Worm (Caenorhabditis elegans) whole organism, midembryonic: ENCODE data around the gene cpt-1.
A peak's percentile ranks its signal among the peaks of the same experiment; 100 is the strongest.

ENCODE experiments used
- T22C8.4 ChIP-seq: fragments of 200-800 bp; sonication (Bioruptor generic); IDR thresholded peaks from 2 replicates; pipeline ENCODE4 v1.3.6; 2022; ENCODE audit warnings: missing genetic modification characterization, missing compliant biosample characterization
- cog-1 ChIP-seq: sonication (generic microtip); optimal IDR thresholded peaks from 2 replicates; lab custom pipeline; 2016; ENCODE audit warnings: missing genetic modification characterization, missing compliant biosample characterization
- flt-1 ChIP-seq: fragments of 200-800 bp; sonication (Bioruptor generic); IDR thresholded peaks from 2 replicates; pipeline ENCODE4 v1.3.6; 2022; ENCODE audit warnings: missing genetic modification characterization, missing compliant biosample characterization
- klf-2 ChIP-seq: fragments of 200-800 bp; sonication (Bioruptor generic); conservative IDR thresholded peaks from 2 replicates; pipeline ENCODE4 v1.3.6; 2022; ENCODE audit warnings: missing genetic modification reagents, missing genetic modification characterization, missing compliant biosample characterization
- med-1 ChIP-seq: sonication (generic microtip); optimal IDR thresholded peaks from 2 replicates; lab custom pipeline; 2017; ENCODE audit warnings: missing genetic modification characterization, mild to moderate bottlenecking, missing compliant biosample characterization, antibody characterized with exemption, missing genetic modification reagents; ENCODE audit not compliant: insufficient read depth
- ref-1 ChIP-seq: fragments of 200-800 bp; sonication (Bioruptor generic); conservative IDR thresholded peaks from 2 replicates; pipeline ENCODE4 v1.3.6; 2022; ENCODE audit warnings: missing genetic modification reagents, missing genetic modification characterization, missing compliant biosample characterization
- tab-1 ChIP-seq: fragments of 200-800 bp; sonication (Bioruptor generic); IDR thresholded peaks from 2 replicates; pipeline ENCODE4 v1.3.6; 2022; ENCODE audit warnings: missing genetic modification characterization, missing compliant biosample characterization
- ztf-23 ChIP-seq: fragments of 200-800 bp; sonication (Bioruptor generic); IDR thresholded peaks from 2 replicates; pipeline ENCODE4 v1.3.6; 2022; ENCODE audit warnings: missing genetic modification reagents, missing genetic modification characterization, missing compliant biosample characterization
- ztf-29 ChIP-seq: fragments of 200-800 bp; sonication (Bioruptor generic); IDR thresholded peaks from 2 replicates; pipeline ENCODE4 v1.3.6; 2022; ENCODE audit warnings: missing genetic modification reagents, missing genetic modification characterization, missing compliant biosample characterization

cpt-1 gene

DNA sequence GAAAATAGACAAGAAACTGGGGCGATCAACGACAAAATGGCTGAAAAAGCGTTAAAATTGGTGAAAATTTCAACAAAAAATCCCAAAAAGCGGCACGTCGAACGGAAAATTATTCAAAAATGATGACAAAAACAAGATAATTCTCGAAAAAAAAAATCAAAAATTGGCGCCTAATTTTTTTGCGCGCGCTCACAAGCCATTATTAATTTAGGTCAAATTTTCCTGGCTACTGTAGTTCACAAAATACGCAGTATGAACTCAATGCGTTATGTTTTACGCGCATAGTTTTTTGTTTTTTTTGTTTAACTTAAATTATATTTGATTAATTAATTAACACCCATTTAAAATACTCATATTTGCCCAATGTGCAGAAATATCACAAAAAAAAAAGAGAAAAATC, 56.9 kb downstream of the cpt-1 start:
- no peak for TF ChIP-seq klf-2 (GFP tag; lab: Robert Waterston, UW)
- TF ChIP-seq tab-1 (GFP tag; lab: Robert Waterston, UW), result no peak
- TF ChIP-seq ref-1 (GFP tag; lab: Robert Waterston, UW), result no peak
- no peak for TF ChIP-seq T22C8.4 (GFP tag; lab: Robert Waterston, UW)
- TF ChIP-seq cog-1 (tag; lab: Kevin White, UChicago), result no peak
- TF ChIP-seq med-1, result no peak
- TF ChIP-seq ztf-29, result no peak
- TF ChIP-seq ztf-23 (GFP tag; lab: Robert Waterston, UW), result no peak
- no peak for TF ChIP-seq flt-1 (GFP tag; lab: Robert Waterston, UW)

- TF ChIP-seq ztf-29 (no peak), cog-1 (tag; lab: Kevin White, UChicago) (peak; percentile 19), flt-1 (GFP tag; lab: Robert Waterston, UW) (no peak), T22C8.4 (GFP tag; lab: Robert Waterston, UW) (no peak)
Measured at ce11 chrII:12738284-12739201, 57.7 kb downstream of the cpt-1 start, which contains the start of gene pisy-1. TSS of gene pisy-1 (minus strand) at chrII:12738334.
